Worm (Caenorhabditis elegans) whole organism, mixed stage, embryonic: Measurements from ENCODE around the gene Y42G9A.2.

Source experiments
- bed-3 ChIP-seq: fragments of 200-800 bp; sonication (Bioruptor generic); optimal IDR thresholded peaks from 3 replicates; lab custom pipeline; 2018; ENCODE audit warnings: mild to moderate bottlenecking, missing genetic modification characterization, moderate library complexity, missing compliant biosample characterization
- blmp-1 ChIP-seq: fragments of 150-350 bp; optimal IDR thresholded peaks from 2 replicates; lab custom pipeline; 2014; ENCODE audit warnings: missing biosample characterization, missing genetic modification characterization
- ceh-39 ChIP-seq: fragments of 150-350 bp; optimal IDR thresholded peaks from 2 replicates; lab custom pipeline; 2014; ENCODE audit warnings: missing biosample characterization, missing genetic modification characterization
- ceh-43 ChIP-seq: fragments of 200-800 bp; sonication (Bioruptor generic); optimal IDR thresholded peaks from 2 replicates; lab custom pipeline; 2018; ENCODE audit warnings: mild to moderate bottlenecking, missing genetic modification characterization, moderate library complexity, missing compliant biosample characterization
- ceh-83 ChIP-seq: fragments of 200-800 bp; sonication (Bioruptor generic); optimal IDR thresholded peaks from 2 replicates; lab custom pipeline; 2018; ENCODE audit warnings: mild to moderate bottlenecking, missing genetic modification characterization, missing compliant biosample characterization
- ces-1 ChIP-seq: fragments of 150-350 bp; optimal IDR thresholded peaks from 2 replicates; lab custom pipeline; 2014; ENCODE audit warnings: missing biosample characterization, missing genetic modification reagents, missing genetic modification characterization
- cnd-1 ChIP-seq: fragments of 200-800 bp; sonication (Bioruptor generic); optimal IDR thresholded peaks from 2 replicates; lab custom pipeline; 2018; ENCODE audit warnings: mild to moderate bottlenecking, missing genetic modification characterization, missing compliant biosample characterization
- drap-1 ChIP-seq: fragments of 200-800 bp; sonication (Bioruptor generic); optimal IDR thresholded peaks from 3 replicates; lab custom pipeline; 2018; ENCODE audit warnings: mild to moderate bottlenecking, missing genetic modification characterization, missing compliant biosample characterization
- elt-1 ChIP-seq: sonication (generic microtip); optimal IDR thresholded peaks from 2 replicates; lab custom pipeline; 2017; ENCODE audit warnings: missing genetic modification characterization, mild to moderate bottlenecking, missing compliant biosample characterization, antibody characterized with exemption, moderate library complexity, borderline replicate concordance; ENCODE audit not compliant: insufficient read depth
- elt-3 ChIP-seq: fragments of 150-350 bp; optimal IDR thresholded peaks from 2 replicates; lab custom pipeline; 2014; ENCODE audit warnings: missing biosample characterization, missing genetic modification characterization
- flh-1 ChIP-seq: fragments of 200-800 bp; sonication (Bioruptor generic); optimal IDR thresholded peaks from 2 replicates; lab custom pipeline; 2018; ENCODE audit warnings: mild to moderate bottlenecking, missing genetic modification characterization, moderate library complexity, missing compliant biosample characterization
- ham-2 ChIP-seq: fragments of 200-800 bp; sonication (Bioruptor generic); optimal IDR thresholded peaks from 2 replicates; lab custom pipeline; 2018; ENCODE audit warnings: mild to moderate bottlenecking, missing genetic modification characterization, missing compliant biosample characterization
- hlh-1 ChIP-seq: fragments of 150-350 bp; optimal IDR thresholded peaks from 2 replicates; lab custom pipeline; 2014; ENCODE audit warnings: missing biosample characterization, missing genetic modification reagents, missing genetic modification characterization
- lin-32 ChIP-seq: fragments of 200-800 bp; sonication (Bioruptor generic); optimal IDR thresholded peaks from 2 replicates; lab custom pipeline; 2018; ENCODE audit warnings: mild to moderate bottlenecking, missing genetic modification characterization, missing compliant biosample characterization
- mab-5 ChIP-seq: fragments of 150-350 bp; optimal IDR thresholded peaks from 2 replicates; lab custom pipeline; 2014; ENCODE audit warnings: missing biosample characterization, missing genetic modification characterization
- mep-1 ChIP-seq: fragments of 150-350 bp; optimal IDR thresholded peaks from 2 replicates; lab custom pipeline; 2017; ENCODE audit warnings: missing biosample characterization, missing genetic modification reagents, missing genetic modification characterization, inconsistent platforms
- mls-2 ChIP-seq: sonication (generic microtip); optimal IDR thresholded peaks from 2 replicates; lab custom pipeline; 2016; ENCODE audit warnings: mild to moderate bottlenecking, missing genetic modification characterization, moderate library complexity, missing compliant biosample characterization
- nhr-12 ChIP-seq: fragments of 150-350 bp; optimal IDR thresholded peaks from 2 replicates; lab custom pipeline; 2014; ENCODE audit warnings: missing biosample characterization, missing genetic modification characterization
- nhr-2 ChIP-seq: fragments of 150-350 bp; optimal IDR thresholded peaks from 2 replicates; lab custom pipeline; 2014; ENCODE audit warnings: missing biosample characterization, missing genetic modification characterization
- nhr-28 ChIP-seq: fragments of 150-350 bp; optimal IDR thresholded peaks from 2 replicates; lab custom pipeline; 2014; ENCODE audit warnings: missing biosample characterization, missing genetic modification characterization
- nhr-76 ChIP-seq: sonication (generic microtip); optimal IDR thresholded peaks from 2 replicates; lab custom pipeline; 2017; ENCODE audit warnings: missing biosample characterization, missing genetic modification characterization
- pha-4 ChIP-seq: fragments of 150-350 bp; optimal IDR thresholded peaks from 2 replicates; lab custom pipeline; 2018; ENCODE audit warnings: missing biosample characterization, missing genetic modification reagents, missing genetic modification characterization
- sem-2 ChIP-seq: fragments of 200-800 bp; sonication (Bioruptor generic); optimal IDR thresholded peaks from 2 replicates; lab custom pipeline; 2018; ENCODE audit warnings: mild to moderate bottlenecking, missing genetic modification characterization, missing compliant biosample characterization
- snpc-4 ChIP-seq: fragments of 150-350 bp; optimal IDR thresholded peaks from 2 replicates; lab custom pipeline; 2014; ENCODE audit warnings: missing biosample characterization, missing genetic modification characterization
- sptf-1 ChIP-seq: sonication (generic microtip); optimal IDR thresholded peaks from 2 replicates; lab custom pipeline; 2017; ENCODE audit warnings: mild to moderate bottlenecking, missing genetic modification characterization, moderate library complexity, missing compliant biosample characterization
- tbx-8 ChIP-seq: fragments of 200-800 bp; sonication (Bioruptor generic); optimal IDR thresholded peaks from 2 replicates; lab custom pipeline; 2018; ENCODE audit warnings: mild to moderate bottlenecking, missing genetic modification characterization, moderate library complexity, missing compliant biosample characterization
- unc-120 ChIP-seq: sonication (generic microtip); optimal IDR thresholded peaks from 2 replicates; lab custom pipeline; 2017; ENCODE audit warnings: missing genetic modification characterization, missing compliant biosample characterization; ENCODE audit not compliant: poor library complexity, severe bottlenecking
- unc-39 ChIP-seq: fragments of 150-350 bp; optimal IDR thresholded peaks from 2 replicates; lab custom pipeline; 2014; ENCODE audit warnings: missing biosample characterization, missing genetic modification characterization
- unc-62 ChIP-seq: fragments of 150-350 bp; optimal IDR thresholded peaks from 2 replicates; lab custom pipeline; 2014; ENCODE audit warnings: missing biosample characterization, missing genetic modification reagents, missing genetic modification characterization
- zip-8 ChIP-seq: fragments of 150-350 bp; optimal IDR thresholded peaks from 2 replicates; lab custom pipeline; 2014; ENCODE audit warnings: missing biosample characterization, missing genetic modification characterization
- ztf-11 ChIP-seq: fragments of 150-350 bp; optimal IDR thresholded peaks from 2 replicates; lab custom pipeline; 2014; ENCODE audit warnings: missing biosample characterization, missing genetic modification characterization

Y42G9A.2 gene

ce11 chrIII:6176761-6177160 is 28.8 kb downstream of the Y42G9A.2 start, which contains the start of gene F42A10.6:
Gene F42A10.6 (minus strand): TSS chrIII:6176861.
- TF ChIP-seq drap-1 (no peak), sem-2 (GFP tag; lab: Kevin White, UChicago) (no peak), ceh-43 (GFP tag; lab: Kevin White, UChicago) (no peak), mls-2 (tag; lab: Kevin White, UChicago) (no peak), tbx-8 (GFP tag; lab: Kevin White, UChicago) (no peak), mab-5 (tag; lab: Kevin White, UChicago) (no peak), blmp-1 (no peak), nhr-2 (no peak), bed-3 (GFP tag; lab: Kevin White, UChicago) (no peak), flh-1 (GFP tag; lab: Kevin White, UChicago) (no peak), ceh-39 (tag; lab: Kevin White, UChicago) (no peak), ztf-11 (tag; lab: Kevin White, UChicago) (no peak), mep-1 (no peak), cnd-1 (no peak), pha-4 (tag; lab: Kevin White, UChicago) (no peak), unc-62 (GFP tag; lab: Kevin White, UChicago) (no peak), ces-1 (GFP tag; lab: Kevin White, UChicago) (no peak)

- TF ChIP-seq bed-3 (GFP tag; lab: Kevin White, UChicago), result no peak
- TF ChIP-seq cnd-1, result no peak
- no peak for TF ChIP-seq tbx-8 (GFP tag; lab: Kevin White, UChicago)
- TF ChIP-seq nhr-76, result no peak
- no peak for TF ChIP-seq mls-2 (tag; lab: Kevin White, UChicago)
- no peak for TF ChIP-seq ceh-43 (GFP tag; lab: Kevin White, UChicago)
- no peak for TF ChIP-seq elt-3 (tag; lab: Kevin White, UChicago)
- TF ChIP-seq mep-1, result no peak
- TF ChIP-seq nhr-28 (tag; lab: Kevin White, UChicago), result no peak
- TF ChIP-seq sem-2 (GFP tag; lab: Kevin White, UChicago), result no peak
- no peak for TF ChIP-seq ceh-83 (GFP tag; lab: Kevin White, UChicago)
- TF ChIP-seq ham-2, result no peak
- TF ChIP-seq, all 35 proteins: peak for 0
Observed at ce11 chrIII:6177631-6178030, 29.6 kb downstream of the Y42G9A.2 start.

- TF ChIP-seq ceh-39 (tag; lab: Kevin White, UChicago) (no peak), unc-120 (tag; lab: Kevin White, UChicago) (no peak), bed-3 (GFP tag; lab: Kevin White, UChicago) (no peak), flh-1 (GFP tag; lab: Kevin White, UChicago) (no peak), sem-2 (GFP tag; lab: Kevin White, UChicago) (no peak), elt-1 (no peak), tbx-8 (GFP tag; lab: Kevin White, UChicago) (no peak), cnd-1 (no peak), ceh-83 (GFP tag; lab: Kevin White, UChicago) (no peak), ham-2 (no peak), lin-32 (GFP tag; lab: Kevin White, UChicago) (no peak)
Observed at ce11 chrIII:6178586-6178985, 30.6 kb downstream of the Y42G9A.2 start, which contains the start of gene F42A10.7. Gene F42A10.7 (minus strand): TSS chrIII:6178686.

DNA sequence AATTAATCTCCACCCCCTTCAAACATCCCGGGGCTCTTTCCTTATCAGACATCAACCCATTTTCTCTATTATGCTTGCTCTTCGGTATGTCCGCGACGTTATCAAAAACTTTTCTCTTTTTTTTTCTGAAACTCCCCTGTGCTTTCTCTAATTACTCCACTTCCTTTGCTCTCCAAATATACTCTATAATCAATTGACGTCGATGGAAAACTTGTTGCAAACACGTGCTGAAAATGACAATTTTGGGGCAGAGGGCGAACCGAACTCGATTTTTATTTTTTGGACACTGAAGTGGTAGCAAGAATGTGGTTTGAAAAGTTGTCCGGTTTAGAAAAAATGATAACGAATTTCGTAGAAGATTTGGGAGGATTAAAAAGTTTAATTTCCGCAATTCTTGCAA is 31.1 kb downstream of the Y42G9A.2 start:
- TF ChIP-seq nhr-76, result no peak
- TF ChIP-seq drap-1, result no peak
- no peak for TF ChIP-seq unc-120 (tag; lab: Kevin White, UChicago)
- no peak for TF ChIP-seq flh-1 (GFP tag; lab: Kevin White, UChicago)
- TF ChIP-seq zip-8 (tag; lab: Kevin White, UChicago), result no peak
- no peak for TF ChIP-seq ces-1 (GFP tag; lab: Kevin White, UChicago)
- TF ChIP-seq ceh-83 (GFP tag; lab: Kevin White, UChicago), result no peak
- TF ChIP-seq elt-1, result no peak

ce11 chrIII:6180294-6180693 is 32.3 kb downstream of the Y42G9A.2 start:
- TF ChIP-seq nhr-12 (tag; lab: Kevin White, UChicago), result no peak
- TF ChIP-seq mep-1, result no peak
- TF ChIP-seq unc-62 (GFP tag; lab: Kevin White, UChicago), result no peak
- no peak for TF ChIP-seq unc-39 (tag; lab: Kevin White, UChicago)
- no peak for TF ChIP-seq lin-32 (GFP tag; lab: Kevin White, UChicago)
- TF ChIP-seq snpc-4, result no peak
- TF ChIP-seq pha-4 (tag; lab: Kevin White, UChicago), result no peak
- TF ChIP-seq hlh-1, result no peak
- no peak for TF ChIP-seq nhr-2
- TF ChIP-seq ceh-43 (GFP tag; lab: Kevin White, UChicago), result no peak
- no peak for TF ChIP-seq drap-1
- TF ChIP-seq sptf-1 (tag; lab: Kevin White, UChicago), result no peak
- no peak for TF ChIP-seq ztf-11 (tag; lab: Kevin White, UChicago)
- no peak for TF ChIP-seq mls-2 (tag; lab: Kevin White, UChicago)
- no peak for TF ChIP-seq cnd-1
- no peak for TF ChIP-seq sem-2 (GFP tag; lab: Kevin White, UChicago)
- no peak for TF ChIP-seq unc-120 (tag; lab: Kevin White, UChicago)
